Worm (Caenorhabditis elegans) whole organism, L3 larva: Measurements from ENCODE around the gene zyg-9.

Source experiments
- ama-1 ChIP-seq: fragments of 150-350 bp; optimal IDR thresholded peaks from 2 replicates; lab custom pipeline; 2018
- elt-3 ChIP-seq, 3 experiments: fragments of 150-350 bp in 1 of 3; sonication (generic microtip) in 2 of 3; optimal IDR thresholded peaks; 2 replicates in 2 of 3; 4 replicates in 1 of 3; lab custom pipeline; 2014 to 2017; ENCODE audit warnings: missing biosample characterization in 3 of 3, missing genetic modification characterization in 3 of 3
- eor-1 ChIP-seq, 2 experiments: fragments of 150-350 bp; optimal IDR thresholded peaks; 2 replicates each; lab custom pipeline; 2014 to 2018; ENCODE audit warnings: missing biosample characterization in 2 of 2, missing genetic modification characterization in 2 of 2
- jun-1 ChIP-seq: fragments of 150-350 bp; optimal IDR thresholded peaks from 2 replicates; lab custom pipeline; 2014; ENCODE audit warnings: missing biosample characterization, missing genetic modification reagents, missing genetic modification characterization
- unc-62 ChIP-seq: fragments of 150-350 bp; sonication (generic microtip); optimal IDR thresholded peaks from 4 replicates; lab custom pipeline; 2014; ENCODE audit warnings: missing biosample characterization, missing genetic modification reagents, missing genetic modification characterization
- ztf-11 ChIP-seq: fragments of 150-350 bp; optimal IDR thresholded peaks from 2 replicates; lab custom pipeline; 2014; ENCODE audit warnings: missing biosample characterization, missing genetic modification characterization

ce11 chrII:8431954-8432353 is 25.7 kb upstream of the zyg-9 start, which contains the start of gene acp-2:
- TF ChIP-seq elt-3 (tag; optimal IDR thresholded peaks at IDR 0.05; lab: Kevin White, UChicago) (no peak), ama-1 (lab: Kevin White, UChicago) (no peak), jun-1 (tag; lab: Kevin White, UChicago) (no peak), eor-1 (tag; optimal IDR thresholded peaks at IDR 0.05; lab: Kevin White, UChicago) (no peak), ztf-11 (tag; lab: Kevin White, UChicago) (no peak), unc-62 (GFP tag; lab: Kevin White, UChicago) (no peak)
